Worm (Caenorhabditis elegans): Measurements from ENCODE around the gene Y51A2D.8.

DNA sequence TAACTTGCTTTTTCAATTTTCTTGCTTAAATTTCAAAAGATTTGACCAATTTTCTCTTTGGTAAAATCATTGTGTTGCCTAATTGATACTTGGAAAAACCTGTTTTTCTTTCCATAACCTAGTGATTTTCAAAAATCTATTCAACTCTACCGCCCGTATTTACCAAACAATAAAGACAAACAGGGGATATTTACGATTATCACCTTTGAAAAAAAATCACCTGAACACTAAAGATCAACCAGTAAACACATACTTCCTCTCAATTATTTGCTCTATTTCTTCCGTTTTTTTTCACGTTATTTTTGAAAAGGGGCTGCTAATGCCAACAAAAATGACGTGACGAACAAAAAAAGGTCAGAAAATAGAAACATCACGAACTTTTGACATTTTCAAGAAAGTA lies 7.3 kb upstream of the Y51A2D.8 start:
- TF ChIP-seq flt-1 (GFP tag; IDR thresholded peaks at IDR 0.05) = no peak
- TF ChIP-seq ztf-23 (GFP tag; IDR thresholded peaks at IDR 0.05) = no peak
- no peak for TF ChIP-seq T22C8.4 (GFP tag; IDR thresholded peaks at IDR 0.05)
- no peak for TF ChIP-seq cog-1 (tag; optimal IDR thresholded peaks at IDR 0.05)
- TF ChIP-seq klf-2 (GFP tag; conservative IDR thresholded peaks at IDR 0.05) = no peak
- no peak for TF ChIP-seq tab-1 (GFP tag; IDR thresholded peaks at IDR 0.05)

All from whole organism, midembryonic.